Worm (Caenorhabditis elegans) whole organism, L1 larva: Measurements from ENCODE around the gene Y54G2A.19.

ENCODE experiments used
- ama-1 ChIP-seq: fragments of 150-350 bp; optimal IDR thresholded peaks from 2 replicates; lab custom pipeline; 2014
- blmp-1 ChIP-seq: fragments of 150-350 bp; optimal IDR thresholded peaks from 2 replicates; lab custom pipeline; 2014; ENCODE audit warnings: missing biosample characterization, missing genetic modification characterization
- ceh-82 ChIP-seq, 3 experiments: fragments of 150-350 bp in 1 of 3; sonication (generic microtip) in 2 of 3; optimal IDR thresholded peaks; 2 replicates each; lab custom pipeline; 2014 to 2017; ENCODE audit warnings: missing biosample characterization in 3 of 3, missing genetic modification characterization in 3 of 3
- efl-1 ChIP-seq, 4 experiments: fragments of 150-350 bp; optimal IDR thresholded peaks in 3 of 4; peaks in 1 of 4; 1 replicate in 1 of 4; 2 replicates in 3 of 4; lab custom pipeline; 2014; ENCODE audit warnings: missing biosample characterization in 2 of 4, missing genetic modification characterization in 2 of 4, missing genetic modification reagents in 2 of 4
- fkh-8 ChIP-seq: sonication (generic microtip); optimal IDR thresholded peaks from 2 replicates; lab custom pipeline; 2016; ENCODE audit warnings: mild to moderate bottlenecking, missing genetic modification characterization, missing compliant biosample characterization
- nhr-237 ChIP-seq: fragments of 150-350 bp; optimal IDR thresholded peaks from 2 replicates; lab custom pipeline; 2014; ENCODE audit warnings: missing biosample characterization, missing genetic modification characterization
- nhr-76 ChIP-seq: sonication (generic microtip); optimal IDR thresholded peaks from 2 replicates; lab custom pipeline; 2017; ENCODE audit warnings: missing biosample characterization, missing genetic modification characterization
- nhr-77 ChIP-seq: fragments of 150-350 bp; optimal IDR thresholded peaks from 2 replicates; lab custom pipeline; 2014; ENCODE audit warnings: missing biosample characterization, missing genetic modification characterization
- nhr-85 ChIP-seq: sonication (generic microtip); peaks from one replicate; lab custom pipeline; 2016; ENCODE audit warnings: missing genetic modification characterization, inconsistent platforms, missing compliant biosample characterization
- pqm-1 ChIP-seq: sonication (generic microtip); optimal IDR thresholded peaks from 3 replicates; lab custom pipeline; 2017; ENCODE audit warnings: missing biosample characterization, missing genetic modification characterization
- tlp-1 ChIP-seq: fragments of 150-350 bp; optimal IDR thresholded peaks from 2 replicates; lab custom pipeline; 2014; ENCODE audit warnings: missing biosample characterization, missing genetic modification characterization
- zag-1 ChIP-seq: fragments of 150-350 bp; optimal IDR thresholded peaks from 2 replicates; lab custom pipeline; 2014; ENCODE audit warnings: missing biosample characterization, missing genetic modification characterization
- ztf-4 ChIP-seq: fragments of 150-350 bp; optimal IDR thresholded peaks from 2 replicates; lab custom pipeline; 2014; ENCODE audit warnings: missing biosample characterization, missing genetic modification characterization

DNA sequence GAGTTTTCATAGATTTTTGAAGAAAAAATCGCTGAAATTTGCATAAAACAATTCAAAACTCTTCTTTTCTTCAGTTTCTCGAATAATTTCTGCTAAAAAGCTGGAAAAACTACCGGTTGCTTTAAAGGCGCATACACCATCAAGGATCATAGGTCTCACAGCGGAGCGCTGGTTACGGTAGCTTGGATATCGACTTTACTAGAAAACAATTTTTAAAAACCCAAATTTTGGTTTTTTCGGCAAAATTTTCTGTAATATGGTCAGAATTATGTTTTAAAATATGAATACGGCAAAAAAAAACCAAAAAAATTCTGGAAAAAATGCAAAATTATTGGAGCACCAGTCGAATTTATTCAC lies 1.1 kb downstream of the Y54G2A.19 start:
- TF ChIP-seq nhr-77 (tag; lab: Kevin White, UChicago) (no peak), nhr-85 (tag; lab: Kevin White, UChicago) (no peak), ama-1 (lab: Kevin White, UChicago) (no peak), zag-1 (tag; lab: Kevin White, UChicago) (no peak), pqm-1 (tag; lab: Kevin White, UChicago) (no peak), ztf-4 (tag; lab: Kevin White, UChicago) (no peak), fkh-8 (tag; lab: Kevin White, UChicago) (no peak), ceh-82 (tag; optimal IDR thresholded peaks at IDR 0.05; lab: Kevin White, UChicago) (no peak), tlp-1 (tag; lab: Kevin White, UChicago) (no peak), nhr-76 (tag; lab: Kevin White, UChicago) (no peak), efl-1 (optimal IDR thresholded peaks at IDR 0.05; lab: Kevin White, UChicago) (no peak), efl-1 (GFP tag; optimal IDR thresholded peaks at IDR 0.05 in 1 of 2; lab: Kevin White, UChicago) (no peak), nhr-237 (tag; lab: Kevin White, UChicago) (no peak), blmp-1 (no peak)
